Fruit fly (Drosophila melanogaster) Kc167 (cell line): ENCODE data around the gene cdm.

Experiments used
- Myc ChIP-seq: fragments of >200 bp; optimal IDR thresholded peaks from 2 replicates; lab custom pipeline; 2017; ENCODE audit warnings: missing external identifiers
- Sin3A ChIP-seq: fragments of >200 bp; optimal IDR thresholded peaks from 2 replicates; lab custom pipeline; 2018; ENCODE audit warnings: missing external identifiers
- h ChIP-seq: fragments of >200 bp; optimal IDR thresholded peaks from 3 replicates; lab custom pipeline; 2018; ENCODE audit warnings: missing external identifiers
- ttk ChIP-seq: sonication (Bioruptor generic); optimal IDR thresholded peaks from 2 replicates; lab custom pipeline; 2017; ENCODE audit warnings: missing external identifiers

- TF ChIP-seq Sin3A (lab: Kevin White, UChicago) (no peak), Myc (lab: Kevin White, UChicago) (no peak), h (lab: Kevin White, UChicago) (no peak), ttk (lab: Kevin White, UChicago) (no peak)
Observed at dm6 chr3R:18196991-18197801, 13.9 kb upstream of the cdm start.
